Worm (Caenorhabditis elegans): ENCODE results near the gene T27E7.5.

DNA sequence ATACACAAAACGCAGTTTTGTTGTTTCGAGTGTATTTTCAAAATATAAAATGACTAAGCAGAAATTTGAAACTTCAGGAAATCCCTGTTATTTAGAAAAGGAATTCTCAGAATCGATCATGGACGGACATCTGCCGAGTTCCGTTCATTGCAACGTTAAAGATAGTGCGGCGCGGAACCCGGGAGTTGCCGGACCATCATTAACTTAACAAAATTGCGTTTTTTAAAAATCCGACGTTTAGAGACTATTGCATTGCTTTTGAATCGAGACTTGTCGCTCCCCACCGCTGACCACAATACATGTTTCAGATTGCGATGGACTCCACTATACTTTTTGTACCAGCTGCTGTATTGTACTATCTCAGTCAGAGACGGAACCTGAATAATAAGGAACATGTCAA is 6.9 kb upstream of the T27E7.5 start:
- TF ChIP-seq elt-3 (tag; optimal IDR thresholded peaks at IDR 0.05) (no peak), lin-15B (tag; optimal IDR thresholded peaks at IDR 0.05) (no peak), fos-1 (tag; optimal IDR thresholded peaks at IDR 0.05) (no peak), ztf-11 (tag; optimal IDR thresholded peaks at IDR 0.05) (no peak)
